Fruit fly (Drosophila melanogaster) whole organism: Measurements from ENCODE around the gene inaE.

Experiments used
- CG8478 ChIP-seq: fragments of >200 bp; optimal IDR thresholded peaks from 2 replicates; lab custom pipeline; 2018; ENCODE audit warnings: inconsistent platforms
- Dll ChIP-seq: fragments of >200 bp; optimal IDR thresholded peaks from 2 replicates; lab custom pipeline; 2017
- EcR ChIP-seq, 2 experiments: fragments of >200 bp; optimal IDR thresholded peaks; 2 replicates each; lab custom pipeline; 2017; ENCODE audit warnings: missing biosample characterization in 2 of 2, missing genetic modification characterization in 2 of 2, missing genetic modification reagents in 2 of 2
- pan ChIP-seq: fragments of >200 bp; optimal IDR thresholded peaks from 2 replicates; lab custom pipeline; 2017
- psq ChIP-seq: fragments of >200 bp; optimal IDR thresholded peaks from 2 replicates; lab custom pipeline; 2017
- usp ChIP-seq: fragments of >200 bp; optimal IDR thresholded peaks from 2 replicates; lab custom pipeline; 2017; ENCODE audit warnings: missing biosample characterization, missing genetic modification characterization, mixed read lengths

inaE gene

dm6 chrX:13748906-13749872, 34.3 kb upstream of the inaE start:
- no peak for TF ChIP-seq pan (lab: Kevin White, UChicago)
- TF ChIP-seq usp (GFP tag; lab: Kevin White, UChicago): no peak
- TF ChIP-seq psq: no peak
- no peak for TF ChIP-seq CG8478 (lab: Kevin White, UChicago)
- TF ChIP-seq EcR (GFP tag; optimal IDR thresholded peaks at IDR 0.05; lab: Kevin White, UChicago): no peak
- TF ChIP-seq Dll (lab: Kevin White, UChicago): no peak

dm6 chrX:13749873-13750241, 33.7 kb upstream of the inaE start:
- TF ChIP-seq psq: no peak
- TF ChIP-seq Dll (lab: Kevin White, UChicago): no peak
- TF ChIP-seq EcR (GFP tag; optimal IDR thresholded peaks at IDR 0.05; lab: Kevin White, UChicago): no peak
- TF ChIP-seq CG8478 (lab: Kevin White, UChicago): no peak
- TF ChIP-seq usp (GFP tag; lab: Kevin White, UChicago): no peak
- no peak for TF ChIP-seq pan (lab: Kevin White, UChicago)

dm6 chrX:13752543-13753046, 30.9 kb upstream of the inaE start:
- TF ChIP-seq psq (no peak), usp (GFP tag; lab: Kevin White, UChicago) (no peak), Dll (lab: Kevin White, UChicago) (no peak), pan (lab: Kevin White, UChicago) (no peak), EcR (GFP tag; optimal IDR thresholded peaks at IDR 0.05; lab: Kevin White, UChicago) (no peak), CG8478 (lab: Kevin White, UChicago) (no peak)

- peak; percentile 36 for TF ChIP-seq psq
- TF ChIP-seq EcR (GFP tag; optimal IDR thresholded peaks at IDR 0.05; lab: Kevin White, UChicago): no peak
Measured at dm6 chrX:13753101-13753758, 30.3 kb upstream of the inaE start.

dm6 chrX:13753775-13754174, 29.7 kb upstream of the inaE start:
- TF ChIP-seq pan (lab: Kevin White, UChicago) (no peak), EcR (GFP tag; optimal IDR thresholded peaks at IDR 0.05; lab: Kevin White, UChicago) (no peak), Dll (lab: Kevin White, UChicago) (no peak), psq (no peak), usp (GFP tag; lab: Kevin White, UChicago) (no peak)

dm6 chrX:13754476-13754875, 29.0 kb upstream of the inaE start:
- no peak for TF ChIP-seq pan (lab: Kevin White, UChicago)
- no peak for TF ChIP-seq EcR (GFP tag; optimal IDR thresholded peaks at IDR 0.05; lab: Kevin White, UChicago)
- TF ChIP-seq CG8478 (lab: Kevin White, UChicago): no peak
- no peak for TF ChIP-seq usp (GFP tag; lab: Kevin White, UChicago)

- TF ChIP-seq Dll (lab: Kevin White, UChicago): no peak
- TF ChIP-seq EcR (GFP tag; optimal IDR thresholded peaks at IDR 0.05; lab: Kevin White, UChicago): peak in 1 of 2 experiments; percentile 51
Measured at dm6 chrX:13755152-13755557, 28.4 kb upstream of the inaE start, which contains the start of gene Pdcd4. TSS of gene Pdcd4 (minus strand) at chrX:13755406.

- TF ChIP-seq EcR (GFP tag; optimal IDR thresholded peaks at IDR 0.05; lab: Kevin White, UChicago) (no peak), pan (lab: Kevin White, UChicago) (no peak), psq (no peak), usp (GFP tag; lab: Kevin White, UChicago) (no peak), CG8478 (lab: Kevin White, UChicago) (no peak), Dll (lab: Kevin White, UChicago) (no peak)
Measured at dm6 chrX:13756776-13757312, 26.7 kb upstream of the inaE start, which contains the start of the genes CG32625 and Rtc1. TSS of gene CG32625 (minus strand) at chrX:13756826. TSS of gene Rtc1 (plus strand) at chrX:13757179.

dm6 chrX:13758989-13759549, 24.4 kb upstream of the inaE start, which contains the start of gene Yp3:
TSS of gene Yp3 (plus strand) at chrX:13759546.
- no peak for TF ChIP-seq psq
- no peak for TF ChIP-seq CG8478 (lab: Kevin White, UChicago)
- TF ChIP-seq pan (lab: Kevin White, UChicago): no peak
- TF ChIP-seq usp (GFP tag; lab: Kevin White, UChicago): no peak
- no peak for TF ChIP-seq Dll (lab: Kevin White, UChicago)
- TF ChIP-seq EcR (GFP tag; optimal IDR thresholded peaks at IDR 0.05; lab: Kevin White, UChicago): no peak

- peak; percentile 3 for TF ChIP-seq Dll (lab: Kevin White, UChicago)
- no peak for TF ChIP-seq EcR (GFP tag; optimal IDR thresholded peaks at IDR 0.05; lab: Kevin White, UChicago)
Measured at dm6 chrX:13761762-13762371, 21.6 kb upstream of the inaE start.

- TF ChIP-seq Dll (lab: Kevin White, UChicago) (no peak), CG8478 (lab: Kevin White, UChicago) (no peak), psq (no peak), EcR (GFP tag; optimal IDR thresholded peaks at IDR 0.05; lab: Kevin White, UChicago) (no peak), usp (GFP tag; lab: Kevin White, UChicago) (no peak), pan (lab: Kevin White, UChicago) (no peak)
Measured at dm6 chrX:13762372-13762883, 21.1 kb upstream of the inaE start, which contains the start of gene rdgB. TSS of gene rdgB (plus strand) at chrX:13762752.
